Fruit fly (Drosophila melanogaster) whole organism, pupa: ENCODE measurements around the gene CG13723.

Experiments used
- CG13204 ChIP-seq: fragments of 200-800 bp; sonication (Bioruptor generic); optimal IDR thresholded peaks from 2 replicates; lab custom pipeline; 2018; ENCODE audit warnings: missing biosample characterization, mild to moderate bottlenecking, missing genetic modification characterization, moderate library complexity
- CG17806 ChIP-seq: fragments of 200-800 bp; sonication (Bioruptor generic); optimal IDR thresholded peaks from 2 replicates; lab custom pipeline; 2018; ENCODE audit warnings: missing biosample characterization, mild to moderate bottlenecking, missing genetic modification characterization, moderate library complexity
- CG9948 ChIP-seq: fragments of 200-800 bp; sonication (Bioruptor generic); optimal IDR thresholded peaks from 2 replicates; lab custom pipeline; 2018; ENCODE audit warnings: missing biosample characterization, mild to moderate bottlenecking, missing genetic modification characterization, moderate library complexity
- EcR ChIP-seq: fragments of 200-800 bp; sonication (Bioruptor generic); optimal IDR thresholded peaks from 3 replicates; lab custom pipeline; 2019; ENCODE audit warnings: missing biosample characterization, missing genetic modification characterization, mild to moderate bottlenecking, moderate library complexity, missing genetic modification reagents
- Ets98B ChIP-seq: fragments of 200-800 bp; sonication (Bioruptor generic); IDR thresholded peaks from 2 replicates; pipeline ENCODE4 v1.3.6; 2022; ENCODE audit warnings: missing biosample characterization, missing genetic modification characterization

dm6 chr3L:17253887-17254581, 10.2 kb upstream of the CG13723 start, which contains the start of gene CG6497:
- no peak for TF ChIP-seq Ets98B (GFP tag; lab: Robert Waterston, UW)
- no peak for TF ChIP-seq CG9948 (tag; lab: Kevin White, UChicago)
- no peak for TF ChIP-seq EcR (GFP tag; lab: Kevin White, UChicago)
- no peak for TF ChIP-seq CG13204 (GFP tag; lab: Kevin White, UChicago)
- no peak for TF ChIP-seq CG17806
